Worm (Caenorhabditis elegans) whole organism, L2 larva: ENCODE data around the gene cblc-1.
"Not testable (repeated sequence)": the region's sequence is repeated elsewhere in the genome, so short reads cannot be mapped to it uniquely, and the experiment has no call there.

Experiments used
- C34F6.9 ChIP-seq: fragments of 150-350 bp; optimal IDR thresholded peaks from 2 replicates; lab custom pipeline; 2014; ENCODE audit warnings: missing biosample characterization, missing genetic modification characterization
- F13H6.1 ChIP-seq: sonication (generic microtip); optimal IDR thresholded peaks from 2 replicates; lab custom pipeline; 2016; ENCODE audit warnings: missing genetic modification characterization, missing compliant biosample characterization
- R02D3.7 ChIP-seq: fragments of 150-350 bp; optimal IDR thresholded peaks from 2 replicates; lab custom pipeline; 2014; ENCODE audit warnings: missing biosample characterization, missing genetic modification characterization
- Y55F3AM.14 ChIP-seq: fragments of 200-800 bp; sonication (Bioruptor generic); optimal IDR thresholded peaks from 2 replicates; lab custom pipeline; 2018; ENCODE audit warnings: mild to moderate bottlenecking, missing genetic modification characterization, missing compliant biosample characterization
- ZK546.5 ChIP-seq: sonication (generic microtip); optimal IDR thresholded peaks from 2 replicates; lab custom pipeline; 2017; ENCODE audit warnings: missing biosample characterization, missing genetic modification characterization
- alr-1 ChIP-seq: fragments of 150-350 bp; optimal IDR thresholded peaks from 2 replicates; lab custom pipeline; 2014; ENCODE audit warnings: missing biosample characterization, missing genetic modification characterization
- aly-2 ChIP-seq: fragments of 150-350 bp; optimal IDR thresholded peaks from 2 replicates; lab custom pipeline; 2014; ENCODE audit warnings: missing biosample characterization, missing genetic modification characterization
- ama-1 ChIP-seq: fragments of 150-350 bp; optimal IDR thresholded peaks from 2 replicates; lab custom pipeline; 2018; ENCODE audit warnings: inconsistent platforms
- ceh-16 ChIP-seq: fragments of 150-350 bp; optimal IDR thresholded peaks from 2 replicates; lab custom pipeline; 2014; ENCODE audit warnings: missing biosample characterization, missing genetic modification characterization
- ceh-82 ChIP-seq: fragments of 150-350 bp; optimal IDR thresholded peaks from 2 replicates; lab custom pipeline; 2014; ENCODE audit warnings: missing biosample characterization, missing genetic modification characterization
- egl-27 ChIP-seq: sonication (generic microtip); optimal IDR thresholded peaks from 3 replicates; lab custom pipeline; 2017; ENCODE audit warnings: missing biosample characterization, missing genetic modification reagents, missing genetic modification characterization
- elt-1 ChIP-seq: fragments of 150-350 bp; optimal IDR thresholded peaks from 2 replicates; lab custom pipeline; 2014; ENCODE audit warnings: missing biosample characterization, missing genetic modification characterization
- elt-3 ChIP-seq: sonication (generic microtip); optimal IDR thresholded peaks from 2 replicates; lab custom pipeline; 2017; ENCODE audit warnings: missing biosample characterization, missing genetic modification characterization
- fos-1 ChIP-seq: fragments of 150-350 bp; optimal IDR thresholded peaks from 2 replicates; lab custom pipeline; 2014; ENCODE audit warnings: missing biosample characterization, missing genetic modification characterization
- gmeb-1 ChIP-seq: fragments of 150-350 bp; optimal IDR thresholded peaks from 2 replicates; lab custom pipeline; 2014; ENCODE audit warnings: missing biosample characterization, missing genetic modification characterization
- lin-13 ChIP-seq: fragments of 150-350 bp; optimal IDR thresholded peaks from 2 replicates; lab custom pipeline; 2014; ENCODE audit warnings: missing biosample characterization, missing genetic modification reagents, missing genetic modification characterization
- lsy-2 ChIP-seq, 2 experiments: fragments of 150-350 bp in 1 of 2; sonication (generic microtip) in 1 of 2; optimal IDR thresholded peaks; 2 replicates each; lab custom pipeline; 2014 to 2017; ENCODE audit warnings: missing biosample characterization in 2 of 2, missing genetic modification characterization in 2 of 2
- mab-5 ChIP-seq: fragments of 150-350 bp; optimal IDR thresholded peaks from 2 replicates; lab custom pipeline; 2014; ENCODE audit warnings: missing biosample characterization, missing genetic modification characterization
- mdl-1 ChIP-seq, 2 experiments: fragments of 150-350 bp in 1 of 2; sonication (generic microtip) in 1 of 2; optimal IDR thresholded peaks; 2 replicates each; lab custom pipeline; 2017; ENCODE audit warnings: missing biosample characterization in 2 of 2, missing genetic modification characterization in 2 of 2
- nhr-10 ChIP-seq: sonication (generic microtip); optimal IDR thresholded peaks from 2 replicates; lab custom pipeline; 2017; ENCODE audit warnings: missing biosample characterization, missing genetic modification characterization
- nhr-129 ChIP-seq: fragments of 150-350 bp; optimal IDR thresholded peaks from 2 replicates; lab custom pipeline; 2014; ENCODE audit warnings: missing biosample characterization, missing genetic modification characterization
- nhr-21 ChIP-seq: fragments of 150-350 bp; optimal IDR thresholded peaks from 2 replicates; lab custom pipeline; 2014; ENCODE audit warnings: missing biosample characterization, missing genetic modification characterization
- nhr-23 ChIP-seq: fragments of 150-350 bp; optimal IDR thresholded peaks from 2 replicates; lab custom pipeline; 2014; ENCODE audit warnings: missing biosample characterization, missing genetic modification reagents, missing genetic modification characterization
- nhr-25 ChIP-seq: fragments of 150-350 bp; sonication (generic microtip); optimal IDR thresholded peaks from 3 replicates; lab custom pipeline; 2014; ENCODE audit warnings: missing biosample characterization, missing genetic modification characterization
- nhr-6 ChIP-seq: fragments of 150-350 bp; optimal IDR thresholded peaks from 2 replicates; lab custom pipeline; 2014; ENCODE audit warnings: missing biosample characterization, missing genetic modification characterization
- nhr-77 ChIP-seq: fragments of 150-350 bp; optimal IDR thresholded peaks from 2 replicates; lab custom pipeline; 2014; ENCODE audit warnings: missing biosample characterization, missing genetic modification characterization
- peb-1 ChIP-seq: fragments of 150-350 bp; optimal IDR thresholded peaks from 2 replicates; lab custom pipeline; 2014; ENCODE audit warnings: missing biosample characterization, missing genetic modification characterization
- sem-4 ChIP-seq: fragments of 150-350 bp; optimal IDR thresholded peaks from 2 replicates; lab custom pipeline; 2014; ENCODE audit warnings: missing biosample characterization, missing genetic modification reagents, missing genetic modification characterization
- sma-3 ChIP-seq: sonication (generic microtip); optimal IDR thresholded peaks from 2 replicates; lab custom pipeline; 2016; ENCODE audit warnings: missing genetic modification reagents, missing genetic modification characterization, missing compliant biosample characterization
- sma-9 ChIP-seq, 2 experiments: fragments of 150-350 bp in 1 of 2; sonication (generic microtip) in 1 of 2; optimal IDR thresholded peaks; 2 replicates each; lab custom pipeline; 2014 to 2016; ENCODE audit warnings: missing genetic modification characterization in 2 of 2, mild to moderate bottlenecking in 1 of 2, missing biosample characterization in 1 of 2, missing compliant biosample characterization in 1 of 2, missing genetic modification reagents in 1 of 2, moderate library complexity in 1 of 2
- snpc-4 ChIP-seq: fragments of 150-350 bp; optimal IDR thresholded peaks from 2 replicates; lab custom pipeline; 2014; ENCODE audit warnings: missing biosample characterization, missing genetic modification characterization
- unc-39 ChIP-seq: fragments of 150-350 bp; optimal IDR thresholded peaks from 2 replicates; lab custom pipeline; 2014; ENCODE audit warnings: missing biosample characterization, missing genetic modification characterization
- unc-55 ChIP-seq: fragments of 150-350 bp; sonication (generic microtip); optimal IDR thresholded peaks from 3 replicates; lab custom pipeline; 2014; ENCODE audit warnings: missing biosample characterization, missing genetic modification reagents, missing genetic modification characterization
- unc-62 ChIP-seq: fragments of 150-350 bp; optimal IDR thresholded peaks from 2 replicates; lab custom pipeline; 2014; ENCODE audit warnings: missing biosample characterization, missing genetic modification reagents, missing genetic modification characterization
- zag-1 ChIP-seq: fragments of 150-350 bp; optimal IDR thresholded peaks from 2 replicates; lab custom pipeline; 2014; ENCODE audit warnings: missing biosample characterization, missing genetic modification characterization
- ztf-1 ChIP-seq: fragments of 200-800 bp; sonication (Bioruptor generic); conservative IDR thresholded peaks from 2 replicates; pipeline ENCODE4 v1.3.6; 2022; ENCODE audit warnings: missing genetic modification characterization, missing compliant biosample characterization
- ztf-11 ChIP-seq: sonication (generic microtip); optimal IDR thresholded peaks from 2 replicates; lab custom pipeline; 2017; ENCODE audit warnings: missing biosample characterization, missing genetic modification characterization
- ztf-4 ChIP-seq: fragments of 150-350 bp; optimal IDR thresholded peaks from 2 replicates; lab custom pipeline; 2014; ENCODE audit warnings: missing biosample characterization, missing genetic modification characterization

cblc-1 gene

DNA sequence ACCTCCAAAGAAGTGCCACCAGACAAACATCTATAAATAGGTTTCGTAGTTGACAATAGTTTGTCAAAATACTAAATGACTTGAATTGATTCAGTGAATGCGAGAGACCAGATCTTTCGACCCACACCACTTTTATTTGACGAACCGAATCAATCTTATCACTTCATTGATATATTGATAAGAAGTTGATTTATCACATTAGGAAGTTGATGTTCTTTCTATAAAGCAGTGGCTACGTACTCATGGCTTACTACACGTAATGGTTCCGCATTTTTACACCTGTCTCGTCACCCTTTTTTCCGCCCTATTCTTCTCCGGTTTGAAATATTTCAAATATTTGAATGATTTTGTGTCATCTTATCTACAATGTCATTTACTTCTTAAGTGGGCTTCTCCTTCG, 20.3 kb downstream of the cblc-1 start:
- TF ChIP-seq alr-1 = no peak
- TF ChIP-seq mab-5 (tag; lab: Kevin White, UChicago) = no peak
- TF ChIP-seq fos-1 (tag; lab: Kevin White, UChicago) = peak; percentile 62
- no peak for TF ChIP-seq Y55F3AM.14 (GFP tag; lab: Kevin White, UChicago)
- TF ChIP-seq F13H6.1 (tag; lab: Kevin White, UChicago) = no peak
- TF ChIP-seq sma-3 (GFP tag; lab: Kevin White, UChicago) = peak; percentile 18
- TF ChIP-seq unc-62 (GFP tag; lab: Kevin White, UChicago) = no peak

DNA sequence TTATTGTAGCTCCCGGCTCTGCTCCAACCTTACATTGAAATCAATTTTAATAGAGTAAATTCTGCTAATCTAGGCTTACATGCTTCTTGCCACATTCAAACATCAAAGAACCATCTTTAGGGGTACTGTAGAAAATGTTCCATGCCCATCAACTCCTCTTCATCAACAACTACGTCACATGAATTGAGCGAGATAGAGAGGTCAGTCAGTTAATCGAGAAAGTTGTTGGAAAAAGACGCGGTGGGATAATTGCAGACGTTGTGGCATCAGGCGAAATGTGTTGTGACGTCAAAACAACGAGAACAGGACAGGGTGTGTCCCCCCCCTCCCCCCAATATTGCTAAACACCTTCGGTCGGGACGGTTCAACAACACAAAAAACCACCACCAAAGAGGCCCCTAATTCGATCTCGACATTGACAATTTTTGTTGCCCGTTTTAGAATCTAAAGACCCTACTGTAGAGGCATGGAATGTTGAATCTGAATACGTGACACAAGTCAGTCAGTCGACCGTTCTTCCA, 22.4 kb downstream of the cblc-1 start:
- TF ChIP-seq nhr-25 (tag; lab: Kevin White, UChicago) = peak; percentile 43
- peak; percentile 65 for TF ChIP-seq sma-3 (GFP tag; lab: Kevin White, UChicago)
- no peak for TF ChIP-seq nhr-6 (tag; lab: Kevin White, UChicago)
- TF ChIP-seq sma-9 (GFP tag; optimal IDR thresholded peaks at IDR 0.05; lab: Kevin White, UChicago) = peak; percentile 3
- no peak for TF ChIP-seq sma-9 (tag; optimal IDR thresholded peaks at IDR 0.05; lab: Kevin White, UChicago)
- TF ChIP-seq ceh-16 = no peak

DNA sequence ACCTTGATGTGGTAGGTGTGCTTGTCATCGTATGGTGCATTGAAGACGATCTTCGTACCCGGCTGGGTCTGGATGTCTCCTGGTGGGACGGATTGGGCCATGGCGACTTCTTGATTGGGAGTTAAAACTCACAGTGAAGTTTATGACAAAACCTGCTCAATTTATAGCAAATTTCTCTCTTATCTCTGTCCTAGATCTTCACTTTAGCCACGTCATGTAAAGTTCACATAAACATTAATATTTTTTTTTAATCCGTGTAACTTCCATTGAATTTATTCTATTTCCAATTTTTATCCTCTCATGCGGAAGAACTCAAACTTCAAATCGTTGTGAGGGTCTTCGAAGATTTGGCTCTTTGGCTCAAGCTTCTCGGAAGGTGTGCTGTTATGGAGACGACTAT, 24.5 kb downstream of the cblc-1 start, which contains the start of gene msp-31:
Gene msp-31 (minus strand): TSS at position 101 of the 400 bp plus-strand sequence.
- not testable (repeated sequence) for TF ChIP-seq elt-1 (tag; lab: Kevin White, UChicago); nhr-25 (tag; lab: Kevin White, UChicago); sma-3 (GFP tag; lab: Kevin White, UChicago)

ce11 chrII:4915572-4915971, 25.4 kb downstream of the cblc-1 start:
- no peak for TF ChIP-seq mdl-1 (tag; optimal IDR thresholded peaks at IDR 0.05; lab: Kevin White, UChicago)
- TF ChIP-seq egl-27 (tag; lab: Kevin White, UChicago) = no peak
- no peak for TF ChIP-seq unc-55
- TF ChIP-seq R02D3.7 (tag; lab: Kevin White, UChicago) = no peak
- TF ChIP-seq nhr-6 (tag; lab: Kevin White, UChicago) = no peak
- TF ChIP-seq elt-3 (tag; lab: Kevin White, UChicago) = no peak
- TF ChIP-seq ztf-11 (tag; lab: Kevin White, UChicago) = no peak
- no peak for TF ChIP-seq nhr-77 (tag; lab: Kevin White, UChicago)
- no peak for TF ChIP-seq peb-1
- TF ChIP-seq lin-13 (GFP tag; lab: Kevin White, UChicago) = no peak
- TF ChIP-seq unc-39 (tag; lab: Kevin White, UChicago) = no peak
- TF ChIP-seq C34F6.9 (tag; lab: Kevin White, UChicago) = no peak
- TF ChIP-seq ztf-4 = no peak

DNA sequence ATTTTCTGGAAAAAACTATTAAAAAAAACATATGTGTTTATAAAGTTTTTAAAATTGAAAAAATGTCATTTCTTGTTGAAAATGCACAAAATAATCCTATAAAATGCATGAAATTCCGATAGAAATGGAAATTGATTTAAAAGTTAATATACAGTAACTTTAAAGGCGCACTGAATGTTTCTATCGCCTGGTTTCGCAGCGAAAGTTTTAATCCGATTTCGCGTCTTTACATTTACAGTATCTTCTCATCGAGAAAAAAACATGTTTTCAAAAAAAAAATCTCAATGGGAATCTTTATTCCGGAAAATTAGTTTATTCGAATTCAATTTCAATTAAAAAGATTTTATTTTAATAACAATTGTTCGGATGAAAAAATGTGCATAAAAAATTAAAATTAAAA, 26.7 kb downstream of the cblc-1 start, which contains the start of gene R05F9.11:
Gene R05F9.11 (minus strand): TSS at position 5 of the 400 bp plus-strand sequence.
- TF ChIP-seq nhr-10 (tag; lab: Kevin White, UChicago) (no peak), mab-5 (tag; lab: Kevin White, UChicago) (no peak), sem-4 (tag; lab: Kevin White, UChicago) (no peak), ZK546.5 (no peak), sma-3 (GFP tag; lab: Kevin White, UChicago) (no peak), ztf-1 (GFP tag; lab: Robert Waterston, UW) (no peak), ama-1 (no peak), nhr-25 (tag; lab: Kevin White, UChicago) (no peak), ztf-11 (tag; lab: Kevin White, UChicago) (no peak), C34F6.9 (tag; lab: Kevin White, UChicago) (no peak)

DNA sequence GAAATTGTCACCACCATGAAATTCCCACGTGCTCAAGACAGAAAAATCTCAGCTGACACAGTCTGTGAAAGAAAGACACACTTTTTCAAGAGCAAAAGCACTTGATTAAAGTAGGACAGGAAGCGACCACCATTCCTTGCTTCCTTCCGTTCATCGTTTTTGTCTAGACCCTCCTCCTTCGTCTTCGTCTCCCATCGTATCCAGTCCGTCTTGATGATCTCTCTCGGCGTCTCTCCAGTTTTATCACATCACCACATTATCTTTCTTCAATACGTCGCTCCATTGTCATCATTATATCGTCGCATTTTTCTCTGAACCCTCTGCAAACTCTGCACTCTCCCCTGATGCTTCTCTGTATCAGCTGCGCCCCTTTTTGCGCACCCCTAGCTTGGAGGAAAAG, 32.8 kb downstream of the cblc-1 start:
- TF ChIP-seq ztf-4 = peak; percentile 25
- peak; percentile 10 for TF ChIP-seq fos-1 (tag; lab: Kevin White, UChicago)
- no peak for TF ChIP-seq nhr-77 (tag; lab: Kevin White, UChicago)
- TF ChIP-seq F13H6.1 (tag; lab: Kevin White, UChicago) = peak; percentile 28
- TF ChIP-seq egl-27 (tag; lab: Kevin White, UChicago) = no peak
- TF ChIP-seq snpc-4 (tag; lab: Kevin White, UChicago) = no peak
- peak; percentile 43 for TF ChIP-seq nhr-129 (tag; lab: Kevin White, UChicago)
- peak; percentile 25 for TF ChIP-seq sma-9 (GFP tag; optimal IDR thresholded peaks at IDR 0.05; lab: Kevin White, UChicago)
- TF ChIP-seq sma-9 (tag; optimal IDR thresholded peaks at IDR 0.05; lab: Kevin White, UChicago) = no peak
- TF ChIP-seq zag-1 (tag; lab: Kevin White, UChicago) = peak; percentile 22
- TF ChIP-seq aly-2 (tag; lab: Kevin White, UChicago) = no peak
- TF ChIP-seq Y55F3AM.14 (GFP tag; lab: Kevin White, UChicago) = peak; percentile 18
- peak; percentile 40 for TF ChIP-seq C34F6.9 (tag; lab: Kevin White, UChicago)
- TF ChIP-seq lin-13 (GFP tag; lab: Kevin White, UChicago) = no peak
- peak in 1 of 2 experiments; percentile 25 for TF ChIP-seq lsy-2 (tag; optimal IDR thresholded peaks at IDR 0.05; lab: Kevin White, UChicago)
- TF ChIP-seq gmeb-1 (tag; lab: Kevin White, UChicago) = no peak
- peak; percentile 7 for TF ChIP-seq sma-3 (GFP tag; lab: Kevin White, UChicago)
- no peak for TF ChIP-seq peb-1
- peak; percentile 62 for TF ChIP-seq unc-55
- no peak for TF ChIP-seq nhr-23
- no peak for TF ChIP-seq ceh-82 (tag; lab: Kevin White, UChicago)
- TF ChIP-seq ztf-11 (tag; lab: Kevin White, UChicago) = no peak
- no peak for TF ChIP-seq nhr-21 (tag; lab: Kevin White, UChicago)
